Worm (Caenorhabditis elegans) whole organism, young adult: ENCODE results near the gene ZK829.3.

ENCODE experiments used
- B0019.2 ChIP-seq: fragments of 200-800 bp; sonication (Bioruptor generic); conservative IDR thresholded peaks from 2 replicates; pipeline ENCODE4 v1.3.6; 2022; ENCODE audit warnings: missing genetic modification reagents, missing genetic modification characterization, missing compliant biosample characterization
- F22D6.2 ChIP-seq: sonication (generic microtip); optimal IDR thresholded peaks from 2 replicates; lab custom pipeline; 2016; ENCODE audit warnings: mild to moderate bottlenecking, missing genetic modification characterization, missing compliant biosample characterization
- F39B2.1 ChIP-seq: fragments of 200-800 bp; sonication (Bioruptor generic); IDR thresholded peaks from 2 replicates; pipeline ENCODE4 v1.3.6; 2022; ENCODE audit warnings: missing genetic modification reagents, missing genetic modification characterization, missing compliant biosample characterization
- K12H6.12 ChIP-seq: fragments of 200-800 bp; sonication (Bioruptor generic); optimal IDR thresholded peaks from 2 replicates; lab custom pipeline; 2018; ENCODE audit warnings: mild to moderate bottlenecking, missing genetic modification characterization, missing compliant biosample characterization
- Y53F4B.3 ChIP-seq: fragments of 200-800 bp; sonication (Bioruptor generic); IDR thresholded peaks from 2 replicates; pipeline ENCODE4 v1.3.6; 2022; ENCODE audit warnings: missing genetic modification reagents, missing genetic modification characterization, missing compliant biosample characterization
- Y95B8A.8 ChIP-seq: fragments of 200-800 bp; sonication (Bioruptor generic); IDR thresholded peaks from 2 replicates; pipeline ENCODE4 v1.3.6; 2022; ENCODE audit warnings: missing genetic modification reagents, missing genetic modification characterization, missing compliant biosample characterization
- ZK185.1 ChIP-seq: sonication (generic microtip); optimal IDR thresholded peaks from 2 replicates; lab custom pipeline; 2016; ENCODE audit warnings: mild to moderate bottlenecking, missing genetic modification characterization, missing compliant biosample characterization; ENCODE audit not compliant: poor library complexity, severe bottlenecking
- bed-2 ChIP-seq: fragments of 200-800 bp; sonication (Bioruptor generic); IDR thresholded peaks from 2 replicates; pipeline ENCODE4 v1.3.6; 2022; ENCODE audit warnings: missing genetic modification reagents, missing genetic modification characterization, missing compliant biosample characterization
- cebp-1 ChIP-seq, 2 experiments: fragments of 200-800 bp in 1 of 2; sonication (Bioruptor generic) in 1 of 2; sonication (generic microtip) in 1 of 2; IDR thresholded peaks in 1 of 2; optimal IDR thresholded peaks in 1 of 2; 2 replicates each; pipeline versions ENCODE4 v1.3.6 to Lab custom; 2017 to 2022; ENCODE audit warnings: missing compliant biosample characterization in 2 of 2, missing genetic modification characterization in 2 of 2, mild to moderate bottlenecking in 1 of 2, missing genetic modification reagents in 1 of 2, moderate library complexity in 1 of 2
- ceh-58 ChIP-seq: fragments of 200-800 bp; sonication (Bioruptor generic); IDR thresholded peaks from 2 replicates; pipeline ENCODE4 v1.3.6; 2022; ENCODE audit warnings: missing genetic modification characterization, missing compliant biosample characterization
- gei-17 ChIP-seq: fragments of 200-800 bp; sonication (Bioruptor generic); optimal IDR thresholded peaks from 2 replicates; lab custom pipeline; 2018; ENCODE audit warnings: mild to moderate bottlenecking, missing genetic modification characterization, missing compliant biosample characterization
- hmg-1.2 ChIP-seq: fragments of 200-800 bp; sonication (Bioruptor generic); IDR thresholded peaks from 2 replicates; pipeline ENCODE4 v1.3.6; 2022; ENCODE audit warnings: missing genetic modification reagents, missing genetic modification characterization, missing compliant biosample characterization
- hsf-1 ChIP-seq: fragments of 200-800 bp; sonication (Bioruptor generic); IDR thresholded peaks from 2 replicates; pipeline ENCODE4 v1.3.6; 2022; ENCODE audit warnings: missing genetic modification reagents, missing genetic modification characterization, missing compliant biosample characterization
- let-607 ChIP-seq, 2 experiments: fragments of 200-800 bp in 1 of 2; sonication (Bioruptor generic) in 1 of 2; sonication (generic microtip) in 1 of 2; optimal IDR thresholded peaks; 2 replicates each; lab custom pipeline; 2016 to 2018; ENCODE audit warnings: mild to moderate bottlenecking in 2 of 2, missing compliant biosample characterization in 2 of 2, missing genetic modification characterization in 2 of 2, moderate library complexity in 2 of 2, missing genotype in 1 of 2
- lin-54 ChIP-seq: fragments of 200-800 bp; sonication (Bioruptor generic); optimal IDR thresholded peaks from 2 replicates; lab custom pipeline; 2018; ENCODE audit warnings: mild to moderate bottlenecking, missing genetic modification characterization, missing compliant biosample characterization
- lsl-1 ChIP-seq: fragments of 200-800 bp; sonication (Bioruptor generic); optimal IDR thresholded peaks from 2 replicates; lab custom pipeline; 2018; ENCODE audit warnings: mild to moderate bottlenecking, missing genetic modification characterization, moderate library complexity, missing compliant biosample characterization
- lsy-27 ChIP-seq: sonication (generic microtip); optimal IDR thresholded peaks from 2 replicates; lab custom pipeline; 2017; ENCODE audit warnings: missing genetic modification characterization, mild to moderate bottlenecking, missing compliant biosample characterization, antibody characterized with exemption, missing genotype, borderline replicate concordance; ENCODE audit not compliant: insufficient read depth
- madf-3 ChIP-seq: fragments of 200-800 bp; sonication (Bioruptor generic); IDR thresholded peaks from 2 replicates; pipeline ENCODE4 v1.3.6; 2022; ENCODE audit warnings: missing genetic modification reagents, missing genetic modification characterization, missing compliant biosample characterization
- nfya-2 ChIP-seq: fragments of 200-800 bp; sonication (Bioruptor generic); IDR thresholded peaks from 2 replicates; pipeline ENCODE4 v1.3.6; 2022; ENCODE audit warnings: missing genetic modification reagents, missing genetic modification characterization, missing compliant biosample characterization
- nhr-80 ChIP-seq: sonication (generic microtip); optimal IDR thresholded peaks from 2 replicates; lab custom pipeline; 2016; ENCODE audit warnings: missing genetic modification characterization, missing compliant biosample characterization
- pbrm-1 ChIP-seq: fragments of 200-800 bp; sonication (Bioruptor generic); IDR thresholded peaks from 2 replicates; pipeline ENCODE4 v1.3.6; 2022; ENCODE audit warnings: missing genetic modification reagents, missing genetic modification characterization, missing compliant biosample characterization
- rec-8 ChIP-seq, 2 experiments: sonication (generic microtip); optimal IDR thresholded peaks; 2 replicates each; lab custom pipeline; 2016; ENCODE audit warnings: mild to moderate bottlenecking in 2 of 2, missing genetic modification characterization in 2 of 2, missing genetic modification reagents in 2 of 2, missing genotype in 2 of 2, missing biosample characterization in 1 of 2, missing compliant biosample characterization in 1 of 2, moderate library complexity in 1 of 2
- snpc-1.3 ChIP-seq: sonication (generic microtip); optimal IDR thresholded peaks from 2 replicates; lab custom pipeline; 2017; ENCODE audit warnings: missing genetic modification characterization, mild to moderate bottlenecking, missing compliant biosample characterization, antibody characterized with exemption, moderate library complexity, missing genotype, missing genetic modification reagents; ENCODE audit not compliant: insufficient read depth
- somi-1 ChIP-seq: fragments of 200-800 bp; sonication (Bioruptor generic); optimal IDR thresholded peaks from 2 replicates; lab custom pipeline; 2018; ENCODE audit warnings: mild to moderate bottlenecking, missing genetic modification characterization, missing compliant biosample characterization
- sptf-2 ChIP-seq: fragments of 200-800 bp; sonication (Bioruptor generic); optimal IDR thresholded peaks from 2 replicates; lab custom pipeline; 2018; ENCODE audit warnings: mild to moderate bottlenecking, missing genetic modification characterization, missing compliant biosample characterization
- tlf-1 ChIP-seq: fragments of 200-800 bp; sonication (Bioruptor generic); optimal IDR thresholded peaks from 2 replicates; lab custom pipeline; 2018; ENCODE audit warnings: mild to moderate bottlenecking, missing genetic modification characterization, missing compliant biosample characterization
- ztf-26 ChIP-seq: sonication (generic microtip); optimal IDR thresholded peaks from 2 replicates; lab custom pipeline; 2017; ENCODE audit warnings: missing genetic modification characterization, missing compliant biosample characterization
- ztf-3 ChIP-seq: fragments of 200-800 bp; sonication (Bioruptor generic); optimal IDR thresholded peaks from 2 replicates; lab custom pipeline; 2018; ENCODE audit warnings: mild to moderate bottlenecking, missing genetic modification characterization, missing compliant biosample characterization

ZK829.3 gene

DNA sequence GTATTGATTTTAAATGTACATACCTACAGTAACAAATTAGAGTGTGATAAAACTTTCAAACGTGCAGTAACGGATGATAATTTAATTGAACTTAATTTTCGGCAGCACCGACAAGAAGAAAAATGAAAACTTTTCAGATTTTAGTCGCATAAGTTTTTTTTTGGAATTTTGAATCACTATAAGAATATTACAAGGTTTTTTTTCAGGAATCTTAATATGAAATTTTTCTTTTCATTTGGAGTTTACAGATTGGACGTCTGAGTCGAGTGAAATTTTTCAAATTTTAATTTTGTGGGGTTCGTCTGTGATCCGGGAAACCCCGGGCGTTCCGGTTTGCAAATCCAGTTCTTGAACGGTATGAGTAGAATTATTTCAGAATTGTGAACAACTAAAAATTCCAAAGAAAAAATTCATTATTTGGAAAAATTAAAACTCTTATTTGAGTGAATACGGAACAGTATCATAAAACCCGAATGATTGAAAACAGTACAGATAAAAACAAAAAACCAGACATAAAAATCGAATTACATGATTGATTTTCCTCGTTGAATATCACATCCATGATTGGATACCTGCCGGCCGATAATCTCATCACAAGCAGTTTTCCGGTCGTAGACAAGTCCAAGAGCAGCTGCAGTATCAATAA, 32.1 kb downstream of the ZK829.3 start (continued):
- peak in 1 of 2 experiments; percentile 25 for TF ChIP-seq let-607 (tag; optimal IDR thresholded peaks at IDR 0.05; lab: Kevin White, UChicago)
- no peak for TF ChIP-seq somi-1 (GFP tag; lab: Kevin White, UChicago)
- no peak for TF ChIP-seq rec-8 (tag; optimal IDR thresholded peaks at IDR 0.05; lab: Kevin White, UChicago)
- 0 out of 2 replicates have a peak, but pooled peaks have one; percentile 40 for TF ChIP-seq madf-3 (GFP tag; lab: Robert Waterston, UW)
- TF ChIP-seq ztf-26: peak; percentile 34
- TF ChIP-seq lin-54: peak; percentile 35
- no peak for TF ChIP-seq B0019.2
- TF ChIP-seq tlf-1 (GFP tag; lab: Kevin White, UChicago): peak; percentile 38
- peak; percentile 33; the same call in 1 of the 2 replicates for TF ChIP-seq hmg-1.2
- no peak; the same call in 1 of the 2 replicates for TF ChIP-seq cebp-1 (GFP tag; IDR thresholded peaks at IDR 0.05; lab: Robert Waterston, UW)
- TF ChIP-seq cebp-1 (tag; optimal IDR thresholded peaks at IDR 0.05; lab: Kevin White, UChicago): peak; percentile 74
- peak; percentile 21; the same call in 1 of the 2 replicates for TF ChIP-seq Y95B8A.8 (GFP tag; lab: Robert Waterston, UW)
- peak; percentile 37; the same call in 1 of the 2 replicates for TF ChIP-seq pbrm-1 (GFP tag; lab: Robert Waterston, UW)
- TF ChIP-seq ZK185.1: no peak
- TF ChIP-seq gei-17: peak; percentile 26

DNA sequence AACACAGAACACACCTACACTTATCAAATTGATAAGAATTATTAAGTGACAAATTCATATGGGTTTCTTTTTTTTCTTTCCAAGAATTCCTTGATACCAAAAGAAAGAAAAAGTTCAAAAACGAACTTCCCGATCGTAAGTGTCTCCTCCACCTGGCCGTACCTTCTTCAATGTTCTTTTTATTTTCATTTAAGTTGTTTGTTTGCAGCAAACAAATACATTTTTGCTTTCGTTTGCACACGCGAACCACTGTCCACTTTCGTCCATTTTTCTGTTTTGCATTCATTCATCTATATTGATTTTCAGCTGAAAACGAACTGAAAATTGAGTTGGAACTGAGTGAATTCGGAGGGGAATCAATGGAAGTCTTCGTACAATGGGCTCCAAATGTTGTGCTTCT, 33.8 kb downstream of the ZK829.3 start, which contains the start of gene VZK822L.2:
Gene VZK822L.2 (plus strand): TSS at position 301 of the 400 bp plus-strand sequence.
- TF ChIP-seq ceh-58 (GFP tag; lab: Robert Waterston, UW): no peak
- TF ChIP-seq K12H6.12 (tag; lab: Kevin White, UChicago): no peak
- peak; percentile 28 for TF ChIP-seq nhr-80 (tag; lab: Kevin White, UChicago)
- TF ChIP-seq Y95B8A.8 (GFP tag; lab: Robert Waterston, UW): no peak
- no peak for TF ChIP-seq snpc-1.3 (tag; lab: Kevin White, UChicago)

DNA sequence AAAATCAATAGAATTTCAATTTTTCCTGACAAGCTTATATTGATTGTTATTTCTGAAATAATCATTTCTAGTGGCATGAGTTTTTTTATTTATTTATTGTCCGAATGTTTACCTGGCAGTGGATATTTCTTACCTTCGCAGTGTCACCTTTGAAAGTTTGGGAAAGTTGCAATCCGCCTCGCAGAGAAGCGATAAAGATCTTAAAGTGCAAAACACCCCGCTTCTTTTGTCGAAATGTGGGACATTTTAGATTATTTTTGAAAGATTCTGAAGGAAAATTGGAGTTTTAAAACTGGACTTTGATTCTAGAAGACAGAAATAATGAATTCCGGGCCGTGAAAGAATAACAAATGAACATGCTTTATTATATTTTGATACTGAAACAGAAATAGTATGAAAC, 36.8 kb downstream of the ZK829.3 start:
- TF ChIP-seq ztf-3 (GFP tag; lab: Kevin White, UChicago): no peak
- no peak for TF ChIP-seq F22D6.2 (tag; lab: Kevin White, UChicago)
- no peak for TF ChIP-seq F39B2.1 (GFP tag; lab: Robert Waterston, UW)
- TF ChIP-seq sptf-2 (GFP tag; lab: Kevin White, UChicago): no peak
- no peak for TF ChIP-seq lsl-1 (GFP tag; lab: Kevin White, UChicago)
- no peak for TF ChIP-seq bed-2 (GFP tag; lab: Robert Waterston, UW)
- no peak for TF ChIP-seq lsy-27 (tag; lab: Kevin White, UChicago)

DNA sequence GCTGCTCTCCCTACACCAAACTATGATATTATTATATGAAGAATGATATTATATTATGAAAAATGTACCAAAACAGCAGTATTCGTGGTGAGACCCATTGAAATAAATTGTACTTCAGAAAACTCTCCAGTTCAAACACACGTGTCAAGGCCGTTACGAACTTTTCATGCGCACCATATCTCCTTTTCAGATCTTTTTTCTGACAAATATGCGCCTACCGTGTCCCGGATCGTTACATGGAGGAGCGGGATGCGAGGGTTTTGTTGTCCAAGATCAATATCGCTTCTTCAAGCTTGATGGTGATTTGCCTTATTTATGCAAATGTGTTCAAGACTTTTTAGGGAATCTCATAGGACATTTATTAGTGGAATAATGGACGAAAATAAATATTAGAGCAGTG, 41.8 kb downstream of the ZK829.3 start:
- TF ChIP-seq hsf-1 (GFP tag; lab: Robert Waterston, UW) (no peak), Y53F4B.3 (no peak)

DNA sequence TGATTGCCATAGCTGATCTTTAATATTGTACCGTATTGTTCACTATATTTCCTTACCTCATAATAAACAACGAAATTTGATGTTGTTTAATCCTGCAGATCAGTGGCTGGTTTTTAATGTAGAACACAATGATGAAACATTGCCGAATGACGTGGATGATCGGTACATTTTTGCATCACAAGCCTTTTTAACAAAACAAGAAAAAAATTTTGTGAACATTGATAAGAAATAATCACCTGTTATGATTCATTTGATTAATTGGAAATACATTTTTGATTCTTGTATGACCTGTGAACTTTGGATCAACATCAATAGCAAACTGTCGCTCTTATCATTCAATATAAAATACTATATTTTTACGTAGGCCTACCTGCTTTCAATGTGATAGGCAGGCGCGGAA, 42.7 kb downstream of the ZK829.3 start:
- peak; percentile 1 for TF ChIP-seq nhr-80 (tag; lab: Kevin White, UChicago)
- TF ChIP-seq nfya-2 (GFP tag; lab: Robert Waterston, UW): no peak
